Fruit fly (Drosophila melanogaster) whole organism, prepupa: ENCODE data around the gene CG12986.

ENCODE experiments used
- Blimp-1 ChIP-seq: fragments of 200-800 bp; sonication (Bioruptor generic); optimal IDR thresholded peaks from 3 replicates; lab custom pipeline; 2017; ENCODE audit warnings: missing biosample characterization, missing genetic modification characterization, mild to moderate bottlenecking, moderate library complexity, missing genetic modification reagents
- CG10669 ChIP-seq: fragments of 200-800 bp; sonication (Bioruptor generic); optimal IDR thresholded peaks from 3 replicates; lab custom pipeline; 2018; ENCODE audit warnings: missing biosample characterization, mild to moderate bottlenecking, missing genetic modification characterization, moderate library complexity
- CG11762 ChIP-seq: fragments of 200-800 bp; sonication (Bioruptor generic); optimal IDR thresholded peaks from 3 replicates; lab custom pipeline; 2016; ENCODE audit warnings: missing biosample characterization, missing genetic modification characterization; ENCODE audit not compliant: insufficient read depth
- CG11902 ChIP-seq: fragments of 200-800 bp; sonication (Bioruptor generic); optimal IDR thresholded peaks from 3 replicates; lab custom pipeline; 2016; ENCODE audit warnings: missing biosample characterization, missing genetic modification characterization
- CG15336 ChIP-seq: fragments of 200-800 bp; sonication (Bioruptor generic); IDR thresholded peaks from 2 replicates; pipeline ENCODE4 v1.3.6; 2022; ENCODE audit warnings: missing biosample characterization, missing genetic modification characterization
- CG31627 ChIP-seq: fragments of 200-800 bp; sonication (Bioruptor generic); optimal IDR thresholded peaks from 3 replicates; lab custom pipeline; 2016; ENCODE audit warnings: missing biosample characterization, missing genetic modification characterization
- CG3919 ChIP-seq: fragments of 200-800 bp; sonication (Bioruptor generic); optimal IDR thresholded peaks from 3 replicates; lab custom pipeline; 2016; ENCODE audit warnings: missing biosample characterization, missing genetic modification characterization
- CG4318 ChIP-seq: fragments of 200-800 bp; sonication (Bioruptor generic); optimal IDR thresholded peaks from 3 replicates; lab custom pipeline; 2017; ENCODE audit warnings: missing biosample characterization, mild to moderate bottlenecking, missing genetic modification characterization
- CG6163 ChIP-seq: fragments of 200-800 bp; sonication (Bioruptor generic); IDR thresholded peaks from 3 replicates; pipeline ENCODE4 v1.3.6; 2022; ENCODE audit warnings: missing biosample characterization, missing genetic modification characterization
- CG6276 ChIP-seq: fragments of 200-800 bp; sonication (Bioruptor generic); optimal IDR thresholded peaks from 2 replicates; lab custom pipeline; 2017; ENCODE audit warnings: missing biosample characterization, mild to moderate bottlenecking, missing genetic modification characterization
- CG6792 ChIP-seq: fragments of 200-800 bp; sonication (Bioruptor generic); optimal IDR thresholded peaks from 3 replicates; lab custom pipeline; 2016; ENCODE audit warnings: missing biosample characterization, missing genetic modification characterization
- CG8119 ChIP-seq: fragments of 200-800 bp; sonication (Bioruptor generic); IDR thresholded peaks from 3 replicates; pipeline ENCODE4 v1.3.6; 2022; ENCODE audit warnings: missing biosample characterization, missing genetic modification characterization
- CG8319 ChIP-seq: fragments of 200-800 bp; sonication (Bioruptor generic); optimal IDR thresholded peaks from 3 replicates; lab custom pipeline; 2016; ENCODE audit warnings: missing biosample characterization, missing genetic modification characterization
- Eip78C ChIP-seq: fragments of 200-800 bp; sonication (Bioruptor generic); peaks from one replicate; lab custom pipeline; 2016; ENCODE audit warnings: missing biosample characterization, missing genetic modification characterization
- Eip93F ChIP-seq: fragments of 200-800 bp; sonication (Bioruptor generic); optimal IDR thresholded peaks from 2 replicates; lab custom pipeline; 2016; ENCODE audit warnings: missing biosample characterization, mild to moderate bottlenecking, missing genetic modification characterization
- Ets21C ChIP-seq: fragments of 200-800 bp; sonication (Bioruptor generic); optimal IDR thresholded peaks from 3 replicates; lab custom pipeline; 2016; ENCODE audit warnings: missing biosample characterization, missing genetic modification characterization
- Ets96B ChIP-seq: fragments of 200-800 bp; optimal IDR thresholded peaks from 2 replicates; lab custom pipeline; 2019; ENCODE audit warnings: missing biosample characterization, mild to moderate bottlenecking, missing genetic modification characterization, moderate library complexity
- Gug ChIP-seq: fragments of 200-800 bp; sonication (Bioruptor generic); IDR thresholded peaks from 2 replicates; pipeline ENCODE4 v1.3.6; 2022; ENCODE audit warnings: missing biosample characterization, missing genetic modification characterization
- Hr39 ChIP-seq: fragments of 200-800 bp; sonication (Bioruptor generic); optimal IDR thresholded peaks from 2 replicates; lab custom pipeline; 2016; ENCODE audit warnings: missing biosample characterization, missing genetic modification characterization
- Hr4 ChIP-seq: fragments of 200-800 bp; sonication (Bioruptor generic); optimal IDR thresholded peaks from 3 replicates; lab custom pipeline; 2016; ENCODE audit warnings: missing biosample characterization, missing genetic modification characterization
- Lpt ChIP-seq: fragments of 200-800 bp; sonication (Bioruptor generic); optimal IDR thresholded peaks from 3 replicates; lab custom pipeline; 2016; ENCODE audit warnings: missing biosample characterization, missing genetic modification characterization
- Met ChIP-seq: fragments of 200-800 bp; sonication (Bioruptor generic); optimal IDR thresholded peaks from 3 replicates; lab custom pipeline; 2016; ENCODE audit warnings: missing biosample characterization, missing genetic modification characterization
- acj6 ChIP-seq: fragments of 200-800 bp; sonication (Bioruptor generic); optimal IDR thresholded peaks from 3 replicates; lab custom pipeline; 2016; ENCODE audit warnings: missing biosample characterization, missing genetic modification characterization
- cyc ChIP-seq: fragments of 200-800 bp; sonication (Bioruptor generic); optimal IDR thresholded peaks from 3 replicates; lab custom pipeline; 2016; ENCODE audit warnings: missing biosample characterization, missing genetic modification characterization
- dsx ChIP-seq: fragments of 200-800 bp; optimal IDR thresholded peaks from 3 replicates; lab custom pipeline; 2019; ENCODE audit warnings: missing biosample characterization, mild to moderate bottlenecking, missing genetic modification characterization, moderate library complexity; ENCODE audit not compliant: poor library complexity, severe bottlenecking
- esn ChIP-seq: fragments of 200-800 bp; sonication (Bioruptor generic); optimal IDR thresholded peaks from 2 replicates; lab custom pipeline; 2016; ENCODE audit warnings: missing biosample characterization, mild to moderate bottlenecking, missing genetic modification characterization, moderate library complexity
- fkh ChIP-seq: fragments of 200-800 bp; sonication (Bioruptor generic); optimal IDR thresholded peaks from 3 replicates; lab custom pipeline; 2017; ENCODE audit warnings: missing biosample characterization, mild to moderate bottlenecking, missing genetic modification characterization, moderate library complexity
- lz ChIP-seq: fragments of 200-800 bp; sonication (Bioruptor generic); optimal IDR thresholded peaks from 3 replicates; lab custom pipeline; 2016; ENCODE audit warnings: missing biosample characterization, missing genetic modification characterization
- pdm3 ChIP-seq: fragments of 200-800 bp; sonication (Bioruptor generic); optimal IDR thresholded peaks from 3 replicates; lab custom pipeline; 2016; ENCODE audit warnings: missing biosample characterization, missing genetic modification characterization
- ss ChIP-seq, 2 experiments: fragments of 200-800 bp; sonication (Bioruptor generic); optimal IDR thresholded peaks; 2 replicates in 1 of 2; 3 replicates in 1 of 2; lab custom pipeline; 2017 to 2018; ENCODE audit warnings: mild to moderate bottlenecking in 2 of 2, missing biosample characterization in 2 of 2, missing genetic modification characterization in 2 of 2, moderate library complexity in 1 of 2

Gene CG12986

dm6 chrX:17856458-17857277 lies 37.2 kb upstream of the CG12986 start, which contains the start of gene Srx (continued):
- TF ChIP-seq CG31627 (GFP tag; lab: Kevin White, UChicago) (peak; percentile 28), acj6 (GFP tag; lab: Kevin White, UChicago) (peak; percentile 15), Eip93F (peak; percentile 54), Hr39 (GFP tag; lab: Kevin White, UChicago) (peak; percentile 35), Met (GFP tag; lab: Kevin White, UChicago) (no peak), fkh (GFP tag; lab: Kevin White, UChicago) (peak; percentile 17), Hr4 (GFP tag; lab: Kevin White, UChicago) (no peak), CG6792 (GFP tag; lab: Kevin White, UChicago) (no peak), CG15336 (GFP tag; lab: Robert Waterston, UW) (peak; percentile 50), CG4318 (no peak), Eip78C (GFP tag; lab: Kevin White, UChicago) (peak; percentile 65), Gug (GFP tag; lab: Robert Waterston, UW) (no peak), CG8119 (GFP tag; lab: Robert Waterston, UW) (peak; percentile 49; the same call in 1 of the 3 replicates), CG10669 (GFP tag; lab: Kevin White, UChicago) (no peak), Lpt (GFP tag; lab: Kevin White, UChicago) (no peak), CG3919 (GFP tag; lab: Kevin White, UChicago) (no peak), Ets21C (no peak), CG11762 (GFP tag; lab: Kevin White, UChicago) (no peak), CG6276 (GFP tag; lab: Kevin White, UChicago) (no peak)

dm6 chrX:17856029-17856428 lies 36.5 kb upstream of the CG12986 start, which contains the start of gene Mco4:
Mco4 (minus strand) TSS chrX:17856129.
- TF ChIP-seq Ets21C (no peak), lz (no peak), CG11902 (no peak)

dm6 chrX:17852457-17852856 lies 33.0 kb upstream of the CG12986 start, which contains the start of gene CG32554:
CG32554 (minus strand) TSS chrX:17852685.
- no peak for TF ChIP-seq ss (GFP tag; optimal IDR thresholded peaks at IDR 0.05; lab: Kevin White, UChicago)
- TF ChIP-seq fkh (GFP tag; lab: Kevin White, UChicago): peak; percentile 89

- TF ChIP-seq Hr39 (GFP tag; lab: Kevin White, UChicago): no peak
- no peak for TF ChIP-seq pdm3 (GFP tag; lab: Kevin White, UChicago)
- no peak for TF ChIP-seq dsx
- TF ChIP-seq cyc (GFP tag; lab: Kevin White, UChicago): no peak
- TF ChIP-seq Eip78C (GFP tag; lab: Kevin White, UChicago): peak; percentile 69
- TF ChIP-seq CG6792 (GFP tag; lab: Kevin White, UChicago): no peak
- no peak for TF ChIP-seq Blimp-1 (GFP tag; lab: Kevin White, UChicago)
- TF ChIP-seq fkh (GFP tag; lab: Kevin White, UChicago): peak; percentile 100
- TF ChIP-seq Ets96B (tag; lab: Kevin White, UChicago): no peak
- TF ChIP-seq CG8319 (GFP tag; lab: Kevin White, UChicago): no peak
- no peak for TF ChIP-seq Lpt (GFP tag; lab: Kevin White, UChicago)
- TF ChIP-seq CG11902: no peak
- no peak for TF ChIP-seq CG3919 (GFP tag; lab: Kevin White, UChicago)
- peak; percentile 38 for TF ChIP-seq esn
- TF ChIP-seq CG8119 (GFP tag; lab: Robert Waterston, UW): no peak
- TF ChIP-seq CG6163 (GFP tag; lab: Robert Waterston, UW): 0 out of 3 replicates have a peak, but pooled peaks have one; percentile 16
- TF ChIP-seq, all 60 proteins: peak for 4
These were observed 30.7 kb upstream of the CG12986 start, which contains the start of the genes CG15814 and Spt7 for dm6 chrX:17850179-17850578. CG15814 (minus strand) TSS chrX:17850342. Spt7 (plus strand) TSS chrX:17850460.
